Worm (Caenorhabditis elegans) whole organism, L4 larva: Measurements from ENCODE around the gene test-1.

Experiments
- F49E8.2 ChIP-seq: sonication (generic microtip); optimal IDR thresholded peaks from 2 replicates; lab custom pipeline; 2016; ENCODE audit warnings: missing compliant biosample characterization, mild to moderate bottlenecking, missing genetic modification characterization, borderline replicate concordance
- ceh-20 ChIP-seq: fragments of 200-800 bp; sonication (Bioruptor generic); IDR thresholded peaks from 2 replicates; pipeline ENCODE4 v1.3.6; 2022; ENCODE audit warnings: missing genetic modification reagents, missing genetic modification characterization, missing compliant biosample characterization
- egl-43 ChIP-seq: fragments of 200-800 bp; sonication (Bioruptor generic); IDR thresholded peaks from 2 replicates; pipeline ENCODE4 v1.3.6; 2022; ENCODE audit warnings: missing genetic modification reagents, missing genetic modification characterization, missing compliant biosample characterization
- fos-1 ChIP-seq: fragments of 150-350 bp; optimal IDR thresholded peaks from 2 replicates; lab custom pipeline; 2014; ENCODE audit warnings: missing biosample characterization, missing genetic modification characterization
- lin-15B ChIP-seq: fragments of 150-350 bp; sonication (generic microtip); optimal IDR thresholded peaks from 3 replicates; lab custom pipeline; 2014; ENCODE audit warnings: missing biosample characterization, missing genetic modification characterization
- lin-39 ChIP-seq: fragments of 150-350 bp; optimal IDR thresholded peaks from 2 replicates; lab custom pipeline; 2014; ENCODE audit warnings: missing biosample characterization, missing genetic modification reagents, missing genetic modification characterization
- nhr-11 ChIP-seq: fragments of 150-350 bp; optimal IDR thresholded peaks from 2 replicates; lab custom pipeline; 2014; ENCODE audit warnings: missing biosample characterization, missing genetic modification characterization
- nhr-237 ChIP-seq: sonication (generic microtip); optimal IDR thresholded peaks from 2 replicates; lab custom pipeline; 2017; ENCODE audit warnings: missing biosample characterization, missing genetic modification characterization
- unc-130 ChIP-seq: sonication (generic microtip); optimal IDR thresholded peaks from 2 replicates; lab custom pipeline; 2016; ENCODE audit warnings: missing genetic modification reagents, missing genetic modification characterization, missing compliant biosample characterization
- unc-62 ChIP-seq, 3 experiments: fragments of 150-350 bp in 1 of 3; sonication (generic microtip); optimal IDR thresholded peaks in 2 of 3; peaks in 1 of 3; 1 replicate in 1 of 3; 2 replicates in 2 of 3; lab custom pipeline; 2014 to 2017; ENCODE audit warnings: missing biosample characterization in 3 of 3, missing genetic modification characterization in 3 of 3, missing genetic modification reagents in 3 of 3, missing genotype in 1 of 3
- zag-1 ChIP-seq: fragments of 150-350 bp; optimal IDR thresholded peaks from 2 replicates; lab custom pipeline; 2014; ENCODE audit warnings: missing biosample characterization, missing genetic modification characterization
- zfp-3 ChIP-seq: fragments of 200-800 bp; sonication (Bioruptor generic); conservative IDR thresholded peaks from 2 replicates; pipeline ENCODE4 v1.3.6; 2022; ENCODE audit warnings: missing genetic modification reagents, missing genetic modification characterization, missing compliant biosample characterization
- ztf-11 ChIP-seq: fragments of 150-350 bp; optimal IDR thresholded peaks from 2 replicates; lab custom pipeline; 2014; ENCODE audit warnings: missing biosample characterization, missing genetic modification characterization

DNA sequence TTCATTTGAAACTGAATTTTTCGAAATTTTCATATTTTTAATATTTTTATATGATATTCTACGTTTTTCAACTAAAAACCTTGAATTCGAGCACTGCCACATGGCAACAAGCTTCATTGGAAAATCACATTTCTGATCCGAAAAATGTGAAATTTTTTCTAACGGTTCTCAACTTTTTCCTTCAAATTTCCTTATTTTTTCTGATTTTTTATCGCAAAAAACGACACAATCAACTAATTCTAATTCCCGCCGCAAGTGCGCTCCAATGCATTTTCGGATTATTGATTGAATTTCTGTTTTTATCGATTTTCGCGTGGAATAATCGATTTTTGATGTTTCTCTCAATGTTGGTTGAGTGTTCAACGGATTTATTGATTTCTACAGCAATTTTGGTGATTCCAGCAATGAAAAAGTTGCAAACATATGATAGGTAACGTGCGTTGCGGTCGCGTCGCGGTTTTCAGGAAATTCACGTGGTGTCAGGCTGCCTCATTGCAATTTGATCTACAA is 3.3 kb upstream of the test-1 start, which contains the start of gene C23H5.12:
- TF ChIP-seq egl-43 (no peak), unc-130 (GFP tag; lab: Kevin White, UChicago) (no peak), fos-1 (tag; lab: Kevin White, UChicago) (no peak), lin-39 (no peak), zfp-3 (no peak), F49E8.2 (tag; lab: Kevin White, UChicago) (no peak), ceh-20 (GFP tag; lab: Robert Waterston, UW) (no peak), unc-62 (GFP tag; optimal IDR thresholded peaks at IDR 0.05 in 1 of 2; lab: Kevin White, UChicago) (no peak), unc-62 (tag; optimal IDR thresholded peaks at IDR 0.05; lab: Kevin White, UChicago) (no peak), nhr-11 (tag; lab: Kevin White, UChicago) (no peak), zag-1 (no peak), ztf-11 (tag; lab: Kevin White, UChicago) (no peak), nhr-237 (no peak), lin-15B (tag; lab: Kevin White, UChicago) (no peak)
